Worm (Caenorhabditis elegans): ENCODE measurements around the gene clec-145.

DNA sequence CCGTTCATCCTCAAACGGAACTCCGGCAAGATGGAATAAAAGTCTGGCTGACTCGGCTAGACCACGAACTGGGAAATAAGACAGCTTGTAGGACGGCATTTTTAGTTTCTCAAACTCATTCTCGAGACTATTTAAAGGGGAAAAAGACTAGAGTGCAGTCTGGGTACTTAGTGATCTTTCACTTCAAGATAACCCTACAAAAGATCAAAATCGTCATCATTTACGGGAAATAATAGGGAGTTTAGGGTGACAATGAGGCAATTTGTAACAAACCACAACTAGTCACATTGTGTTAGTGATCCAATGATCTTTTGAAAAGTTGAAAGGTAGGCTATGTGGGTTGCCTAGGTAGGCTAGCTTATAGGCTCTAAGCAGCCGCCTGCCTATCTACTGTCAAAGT is 25.6 kb upstream of the clec-145 start, which contains the start of gene gst-14:
- TF ChIP-seq ztf-23 (GFP tag; IDR thresholded peaks at IDR 0.05) = no peak
- no peak for TF ChIP-seq flt-1 (GFP tag; IDR thresholded peaks at IDR 0.05)
- no peak for TF ChIP-seq T22C8.4 (GFP tag; IDR thresholded peaks at IDR 0.05)
- TF ChIP-seq ztf-29 (GFP tag; IDR thresholded peaks at IDR 0.05) = no peak
- TF ChIP-seq med-1 (GFP tag; optimal IDR thresholded peaks at IDR 0.05; ENCODE audit: insufficient read depth) = no peak
- no peak for TF ChIP-seq ref-1 (GFP tag; conservative IDR thresholded peaks at IDR 0.05)
- TF ChIP-seq klf-2 (GFP tag; conservative IDR thresholded peaks at IDR 0.05) = no peak
- TF ChIP-seq tab-1 (GFP tag; IDR thresholded peaks at IDR 0.05) = no peak

Data from whole organism, midembryonic.